Fruit fly (Drosophila melanogaster) whole organism, embryonic: ENCODE results near the gene CG12974.

Experiments
- ATbp ChIP-seq: fragments of 200-800 bp; sonication (Bioruptor generic); optimal IDR thresholded peaks from 2 replicates; lab custom pipeline; 2017; ENCODE audit warnings: missing biosample characterization, mild to moderate bottlenecking, missing genetic modification characterization, missing genetic modification reagents
- Atf6 ChIP-seq: fragments of 200-800 bp; sonication (Bioruptor generic); IDR thresholded peaks from 2 replicates; pipeline ENCODE4 v1.3.6; 2022; ENCODE audit warnings: missing biosample characterization, missing genetic modification characterization
- Bdp1 ChIP-seq: fragments of 200-800 bp; sonication (Bioruptor generic); optimal IDR thresholded peaks from 3 replicates; lab custom pipeline; 2016; ENCODE audit warnings: missing biosample characterization, missing genetic modification characterization
- CG10462 ChIP-seq: fragments of 200-800 bp; sonication (Bioruptor generic); optimal IDR thresholded peaks from 2 replicates; lab custom pipeline; 2016; ENCODE audit warnings: missing biosample characterization, missing genetic modification characterization
- CG10543 ChIP-seq: fragments of 200-800 bp; sonication (Bioruptor generic); optimal IDR thresholded peaks from 3 replicates; lab custom pipeline; 2017; ENCODE audit warnings: missing biosample characterization, mild to moderate bottlenecking, missing genetic modification characterization, moderate library complexity
- CG10959 ChIP-seq: fragments of 200-800 bp; sonication (Bioruptor generic); IDR thresholded peaks from 2 replicates; pipeline ENCODE4 v1.3.6; 2022; ENCODE audit warnings: missing biosample characterization, missing genetic modification characterization
- CG12104 ChIP-seq: fragments of 200-800 bp; sonication (Bioruptor generic); optimal IDR thresholded peaks from 3 replicates; lab custom pipeline; 2016; ENCODE audit warnings: missing biosample characterization, missing genetic modification characterization
- CG15011 ChIP-seq: fragments of 200-800 bp; sonication (Bioruptor generic); optimal IDR thresholded peaks from 3 replicates; lab custom pipeline; 2018; ENCODE audit warnings: missing biosample characterization, mild to moderate bottlenecking, missing genetic modification characterization
- CG15514 ChIP-seq: fragments of 200-800 bp; sonication (Bioruptor generic); optimal IDR thresholded peaks from 3 replicates; lab custom pipeline; 2017; ENCODE audit warnings: missing biosample characterization, missing genetic modification characterization, mild to moderate bottlenecking, moderate library complexity, missing genetic modification reagents
- CG16779 ChIP-seq: fragments of 200-800 bp; sonication (Bioruptor generic); IDR thresholded peaks from 2 replicates; pipeline ENCODE4 v1.3.6; 2022; ENCODE audit warnings: missing biosample characterization, missing genetic modification characterization
- CG17385 ChIP-seq: fragments of 200-800 bp; sonication (Bioruptor generic); optimal IDR thresholded peaks from 3 replicates; lab custom pipeline; 2018; ENCODE audit warnings: missing biosample characterization, mild to moderate bottlenecking, missing genetic modification characterization
- CG1792 ChIP-seq: fragments of 200-800 bp; sonication (Bioruptor generic); optimal IDR thresholded peaks from 2 replicates; lab custom pipeline; 2016; ENCODE audit warnings: missing biosample characterization, missing genetic modification characterization
- CG1832 ChIP-seq: fragments of 200-800 bp; sonication (Bioruptor generic); optimal IDR thresholded peaks from 2 replicates; lab custom pipeline; 2017; ENCODE audit warnings: missing biosample characterization, mild to moderate bottlenecking, missing genetic modification characterization, inconsistent platforms
- CG18764 ChIP-seq: fragments of 200-800 bp; sonication (Bioruptor generic); optimal IDR thresholded peaks from 3 replicates; lab custom pipeline; 2016; ENCODE audit warnings: missing biosample characterization, missing genetic modification characterization
- CG3163 ChIP-seq: fragments of 200-800 bp; sonication (Bioruptor generic); optimal IDR thresholded peaks from 3 replicates; lab custom pipeline; 2016; ENCODE audit warnings: missing biosample characterization, missing genetic modification characterization
- CG33557 ChIP-seq: fragments of 200-800 bp; sonication (Bioruptor generic); optimal IDR thresholded peaks from 2 replicates; lab custom pipeline; 2019; ENCODE audit warnings: missing biosample characterization, mild to moderate bottlenecking, missing genetic modification characterization, moderate library complexity
- CG34376 ChIP-seq: fragments of 200-800 bp; sonication (Bioruptor generic); optimal IDR thresholded peaks from 2 replicates; lab custom pipeline; 2018; ENCODE audit warnings: missing biosample characterization, mild to moderate bottlenecking, missing genetic modification characterization
- CG42726 ChIP-seq: fragments of 200-800 bp; sonication (Bioruptor generic); IDR thresholded peaks from 2 replicates; pipeline ENCODE4 v1.3.6; 2022; ENCODE audit warnings: missing biosample characterization, missing genetic modification characterization; ENCODE audit not compliant: partially characterized antibody
- CG4328 ChIP-seq: fragments of 200-800 bp; sonication (Bioruptor generic); optimal IDR thresholded peaks from 3 replicates; lab custom pipeline; 2017; ENCODE audit warnings: missing biosample characterization, missing genetic modification reagents, missing genetic modification characterization
- CG6272 ChIP-seq: fragments of 200-800 bp; sonication (Bioruptor generic); IDR thresholded peaks from 2 replicates; pipeline ENCODE4 v1.3.6; 2022; ENCODE audit warnings: missing biosample characterization, missing genetic modification characterization
- CG8478 ChIP-seq: fragments of >200 bp; optimal IDR thresholded peaks from 2 replicates; lab custom pipeline; 2018
- CTCF ChIP-seq: fragments of 200-800 bp; sonication (Bioruptor generic); optimal IDR thresholded peaks from 2 replicates; lab custom pipeline; 2017; ENCODE audit warnings: missing biosample characterization, mild to moderate bottlenecking, missing genetic modification characterization, moderate library complexity
- Eip74EF ChIP-seq, 2 experiments: fragments of 200-800 bp in 1 of 2; fragments of >200 bp in 1 of 2; sonication (Bioruptor generic) in 1 of 2; optimal IDR thresholded peaks; 2 replicates each; lab custom pipeline; 2017 to 2019; ENCODE audit warnings: missing biosample characterization in 2 of 2, missing genetic modification characterization in 2 of 2, mild to moderate bottlenecking in 1 of 2, moderate library complexity in 1 of 2
- Gsc ChIP-seq: fragments of 200-800 bp; sonication (Bioruptor generic); IDR thresholded peaks from 2 replicates; pipeline ENCODE4 v1.3.6; 2022; ENCODE audit warnings: missing biosample characterization, missing genetic modification characterization
- Kr ChIP-seq: fragments of 200-800 bp; sonication (Bioruptor generic); optimal IDR thresholded peaks from 2 replicates; lab custom pipeline; 2017; ENCODE audit warnings: missing biosample characterization, mild to moderate bottlenecking, missing genetic modification characterization
- MTF-1 ChIP-seq: fragments of 200-800 bp; sonication (Bioruptor generic); optimal IDR thresholded peaks from 2 replicates; lab custom pipeline; 2018; ENCODE audit warnings: missing biosample characterization, mild to moderate bottlenecking, missing genetic modification characterization, borderline replicate concordance
- Pdp1 ChIP-seq, 2 experiments: fragments of 200-800 bp; sonication (Bioruptor generic); optimal IDR thresholded peaks; 3 replicates each; lab custom pipeline; 2016; ENCODE audit warnings: missing biosample characterization in 2 of 2, missing genetic modification characterization in 2 of 2, mild to moderate bottlenecking in 1 of 2, moderate library complexity in 1 of 2
- Side ChIP-seq: fragments of 200-800 bp; sonication (Bioruptor generic); optimal IDR thresholded peaks from 2 replicates; lab custom pipeline; 2016; ENCODE audit warnings: missing biosample characterization, missing genetic modification characterization
- caup ChIP-seq: fragments of 200-800 bp; sonication (Bioruptor generic); optimal IDR thresholded peaks from 3 replicates; lab custom pipeline; 2017; ENCODE audit warnings: missing biosample characterization, mild to moderate bottlenecking, missing genetic modification characterization, moderate library complexity; ENCODE audit not compliant: severe bottlenecking
- danr ChIP-seq: fragments of 200-800 bp; sonication (Bioruptor generic); IDR thresholded peaks from 2 replicates; pipeline ENCODE4 v1.3.6; 2022; ENCODE audit warnings: missing biosample characterization, missing genetic modification characterization
- h ChIP-seq: fragments of >200 bp; optimal IDR thresholded peaks from 2 replicates; lab custom pipeline; 2017
- hbn ChIP-seq: fragments of 200-800 bp; sonication (Bioruptor generic); IDR thresholded peaks from 2 replicates; pipeline ENCODE4 v1.3.6; 2022; ENCODE audit warnings: missing biosample characterization, missing genetic modification characterization; ENCODE audit not compliant: partially characterized antibody
- her ChIP-seq: fragments of 200-800 bp; sonication (Bioruptor generic); optimal IDR thresholded peaks from 2 replicates; lab custom pipeline; 2016; ENCODE audit warnings: missing biosample characterization, missing genetic modification characterization
- lab ChIP-seq: fragments of 200-800 bp; sonication (Bioruptor generic); optimal IDR thresholded peaks from 3 replicates; lab custom pipeline; 2017; ENCODE audit warnings: missing biosample characterization, missing genetic modification characterization, mild to moderate bottlenecking, moderate library complexity, missing genetic modification reagents
- mam ChIP-seq: fragments of 200-800 bp; sonication (Bioruptor generic); optimal IDR thresholded peaks from 3 replicates; lab custom pipeline; 2016; ENCODE audit warnings: missing biosample characterization, missing genetic modification characterization
- nerfin-2 ChIP-seq: fragments of 200-800 bp; sonication (Bioruptor generic); IDR thresholded peaks from 2 replicates; pipeline ENCODE4 v1.3.6; 2022; ENCODE audit warnings: missing biosample characterization, missing genetic modification characterization; ENCODE audit not compliant: partially characterized antibody
- p53 ChIP-seq: fragments of 200-800 bp; sonication (Bioruptor generic); optimal IDR thresholded peaks from 2 replicates; lab custom pipeline; 2016; ENCODE audit warnings: missing biosample characterization, missing genetic modification characterization
- psq ChIP-seq: fragments of 200-800 bp; sonication (Bioruptor generic); optimal IDR thresholded peaks from 2 replicates; lab custom pipeline; 2017; ENCODE audit warnings: missing biosample characterization, missing genetic modification characterization
- rib ChIP-seq: fragments of 200-800 bp; sonication (Bioruptor generic); IDR thresholded peaks from 2 replicates; pipeline ENCODE4 v1.3.6; 2022; ENCODE audit warnings: missing biosample characterization, missing genetic modification characterization
- schlank ChIP-seq: fragments of 200-800 bp; sonication (Bioruptor generic); optimal IDR thresholded peaks from 2 replicates; lab custom pipeline; 2018; ENCODE audit warnings: missing biosample characterization, mild to moderate bottlenecking, missing genetic modification characterization
- sens-2 ChIP-seq: fragments of 200-800 bp; sonication (Bioruptor generic); IDR thresholded peaks from 2 replicates; pipeline ENCODE4 v1.3.6; 2022; ENCODE audit warnings: missing biosample characterization, missing genetic modification characterization
- slou ChIP-seq: fragments of 200-800 bp; sonication (Bioruptor generic); optimal IDR thresholded peaks from 3 replicates; lab custom pipeline; 2016; ENCODE audit warnings: missing biosample characterization, missing genetic modification characterization
- sna ChIP-seq: fragments of 200-800 bp; sonication (Bioruptor generic); IDR thresholded peaks from 2 replicates; pipeline ENCODE4 v1.3.6; 2022; ENCODE audit warnings: missing biosample characterization, missing genetic modification characterization; ENCODE audit not compliant: partially characterized antibody
- sr ChIP-seq: fragments of 200-800 bp; sonication (Bioruptor generic); IDR thresholded peaks from 3 replicates; pipeline ENCODE4 v1.3.6; 2022; ENCODE audit warnings: missing biosample characterization, missing genetic modification characterization
- stc ChIP-seq: fragments of 200-800 bp; sonication (Bioruptor generic); IDR thresholded peaks from 2 replicates; pipeline ENCODE4 v1.3.6; 2022; ENCODE audit warnings: missing biosample characterization, missing genetic modification characterization
- tna ChIP-seq: fragments of 200-800 bp; sonication (Bioruptor generic); IDR thresholded peaks from 2 replicates; pipeline ENCODE4 v1.3.6; 2022; ENCODE audit warnings: missing biosample characterization, missing genetic modification characterization; ENCODE audit not compliant: partially characterized antibody
- unc-4 ChIP-seq: fragments of 200-800 bp; sonication (Bioruptor generic); IDR thresholded peaks from 2 replicates; pipeline ENCODE4 v1.3.6; 2022; ENCODE audit warnings: missing biosample characterization, missing genetic modification characterization; ENCODE audit not compliant: partially characterized antibody
- vvl ChIP-seq: fragments of 200-800 bp; sonication (Bioruptor generic); IDR thresholded peaks from 2 replicates; pipeline ENCODE4 v1.3.6; 2022; ENCODE audit warnings: missing biosample characterization, missing genetic modification characterization
- z ChIP-seq: fragments of 200-800 bp; sonication (Bioruptor generic); IDR thresholded peaks from 3 replicates; pipeline ENCODE4 v1.3.6; 2022; ENCODE audit warnings: missing biosample characterization, missing genetic modification characterization
- zen2 ChIP-seq: fragments of 200-800 bp; sonication (Bioruptor generic); IDR thresholded peaks from 3 replicates; pipeline ENCODE4 v1.3.6; 2022; ENCODE audit warnings: missing biosample characterization, missing genetic modification characterization; ENCODE audit not compliant: partially characterized antibody

Gene CG12974

DNA sequence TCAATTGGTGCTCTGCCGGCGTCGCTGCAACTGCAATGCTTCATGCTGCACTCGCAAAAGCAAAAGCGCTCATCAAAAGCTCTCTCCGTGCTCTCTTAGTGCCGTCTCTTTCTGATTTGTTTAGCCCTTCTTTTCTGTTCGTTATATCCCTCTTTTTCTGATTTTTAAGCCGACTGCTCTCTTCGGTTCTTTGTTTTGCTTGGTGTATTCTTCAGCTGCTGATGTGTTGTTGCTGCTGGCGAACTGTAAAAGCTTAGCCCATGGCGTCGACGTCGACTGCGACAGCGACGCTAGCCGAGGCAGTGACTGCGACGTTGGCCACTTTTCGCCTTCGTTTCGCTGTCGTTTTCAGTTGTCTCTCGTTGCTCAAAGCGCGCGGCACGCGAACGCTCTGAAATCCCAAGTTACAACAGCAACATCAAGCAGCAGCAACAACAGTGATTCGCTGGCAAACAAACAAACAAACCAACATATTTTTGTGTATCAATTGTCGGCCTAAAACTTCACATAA lies 45.7 kb downstream of the CG12974 start (continued):
- TF ChIP-seq stc (peak; percentile 17; the same call in 1 of the 2 replicates), CG1792 (GFP tag; lab: Kevin White, UChicago) (no peak), nerfin-2 (GFP tag; lab: Robert Waterston, UW) (0 out of 2 replicates have a peak, but pooled peaks have one; percentile 48), unc-4 (GFP tag; lab: Robert Waterston, UW) (peak; percentile 47), Side (GFP tag; lab: Kevin White, UChicago) (no peak), CG6272 (no peak), Atf6 (GFP tag; lab: Robert Waterston, UW) (0 out of 2 replicates have a peak, but pooled peaks have one; percentile 28), CG3163 (GFP tag; lab: Kevin White, UChicago) (peak; percentile 68), CG15011 (GFP tag; lab: Kevin White, UChicago) (no peak), CG12104 (GFP tag; lab: Kevin White, UChicago) (no peak), CG18764 (GFP tag; lab: Kevin White, UChicago) (no peak), tna (GFP tag; lab: Robert Waterston, UW) (peak; percentile 20; the same call in 1 of the 2 replicates), CG16779 (no peak), CG33557 (GFP tag; lab: Kevin White, UChicago) (no peak), CG1832 (GFP tag; lab: Kevin White, UChicago) (peak; percentile 43), h (lab: Kevin White, UChicago) (no peak), sr (GFP tag; lab: Robert Waterston, UW) (no peak; the same call in 2 of the 3 replicates), Kr (no peak), MTF-1 (GFP tag; lab: Kevin White, UChicago) (peak; percentile 57), zen2 (peak; percentile 76; the same call in 2 of the 3 replicates), CG15514 (GFP tag; lab: Kevin White, UChicago) (peak; percentile 22), slou (no peak), Bdp1 (GFP tag; lab: Kevin White, UChicago) (no peak), her (GFP tag; lab: Kevin White, UChicago) (peak; percentile 13), sna (GFP tag; lab: Robert Waterston, UW) (peak; percentile 48; the same call in 1 of the 2 replicates), ATbp (peak; percentile 1), rib (GFP tag; lab: Robert Waterston, UW) (0 out of 2 replicates have a peak, but pooled peaks have one; percentile 18), Eip74EF (GFP tag; optimal IDR thresholded peaks at IDR 0.05; lab: Kevin White, UChicago) (peak in 1 of 2 experiments; percentile 29), CG4328 (GFP tag; lab: Kevin White, UChicago) (no peak), lab (GFP tag; lab: Kevin White, UChicago) (peak; percentile 40), vvl (GFP tag; lab: Robert Waterston, UW) (peak; percentile 44), CG10462 (GFP tag; lab: Kevin White, UChicago) (no peak), CG42726 (peak; percentile 73), p53 (GFP tag; lab: Kevin White, UChicago) (no peak), Pdp1 (GFP tag; optimal IDR thresholded peaks at IDR 0.05; lab: Kevin White, UChicago) (no peak), psq (GFP tag; lab: Kevin White, UChicago) (peak; percentile 77), CTCF (GFP tag; lab: Kevin White, UChicago) (no peak), hbn (GFP tag; lab: Robert Waterston, UW) (peak; percentile 27; the same call in 1 of the 2 replicates), sens-2 (GFP tag; lab: Robert Waterston, UW) (no peak), z (GFP tag; lab: Robert Waterston, UW) (peak; percentile 74; the same call in 2 of the 3 replicates), danr (GFP tag; lab: Robert Waterston, UW) (no peak), caup (GFP tag; lab: Kevin White, UChicago) (peak; percentile 38), Gsc (GFP tag; lab: Robert Waterston, UW) (no peak), CG17385 (GFP tag; lab: Kevin White, UChicago) (peak; percentile 30), mam (GFP tag; lab: Kevin White, UChicago) (no peak), CG8478 (lab: Kevin White, UChicago) (peak; percentile 12), schlank (no peak), CG10543 (GFP tag; lab: Kevin White, UChicago) (no peak), CG10959 (GFP tag; lab: Robert Waterston, UW) (no peak), CG34376 (peak; percentile 43)
